Fruit fly (Drosophila melanogaster) ovary, adult (tissue): ENCODE data around the gene Exo84.

ENCODE experiments used
- CG17801 ChIP-seq: fragments of 200-800 bp; optimal IDR thresholded peaks from 2 replicates; lab custom pipeline; 2019; ENCODE audit warnings: missing biosample characterization, mild to moderate bottlenecking, missing genetic modification characterization, moderate library complexity; ENCODE audit not compliant: partially characterized antibody

Gene Exo84

DNA sequence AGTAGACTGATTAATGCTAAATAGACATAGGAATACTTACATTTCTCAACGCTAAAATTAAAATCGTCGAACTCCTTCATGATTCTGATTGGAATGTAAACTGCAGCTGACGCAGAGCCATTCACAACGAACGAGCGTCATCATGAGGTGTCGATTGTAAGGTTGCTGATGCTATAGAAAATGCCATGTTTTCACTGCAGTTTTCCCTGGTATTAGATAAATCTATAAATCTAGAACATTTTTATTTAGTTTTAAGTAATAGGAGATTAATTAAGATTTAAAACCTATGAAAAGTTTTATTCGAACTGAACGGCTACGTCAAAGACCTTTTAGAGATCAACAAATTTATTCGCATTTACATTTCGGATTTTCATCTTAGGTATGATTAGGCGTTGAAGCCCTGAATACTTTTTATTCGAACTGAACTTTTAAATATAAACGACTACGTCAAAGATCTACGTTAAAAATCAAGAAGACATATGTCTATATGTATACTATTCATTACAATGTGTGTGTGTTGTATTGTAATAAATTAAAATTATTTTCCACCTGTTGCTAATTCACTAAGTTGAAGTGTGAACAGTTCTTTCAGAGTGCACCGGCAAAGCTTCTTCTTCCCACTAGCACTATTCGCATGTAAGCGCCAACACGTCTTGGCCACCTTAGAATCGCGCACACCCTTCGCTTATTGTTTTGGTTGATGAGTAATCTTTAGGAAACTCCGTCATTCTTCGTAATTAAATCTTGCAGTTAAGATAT lies at the start of gene Exo84, which contains the start of gene Vps2:
Gene Exo84, minus strand, starts transcription at position 108 of the 759 bp plus-strand sequence.
Gene Vps2, plus strand, starts transcription at position 672 of the 759 bp plus-strand sequence.
- no peak for TF ChIP-seq CG17801 (GFP tag; lab: Kevin White, UChicago)

DNA sequence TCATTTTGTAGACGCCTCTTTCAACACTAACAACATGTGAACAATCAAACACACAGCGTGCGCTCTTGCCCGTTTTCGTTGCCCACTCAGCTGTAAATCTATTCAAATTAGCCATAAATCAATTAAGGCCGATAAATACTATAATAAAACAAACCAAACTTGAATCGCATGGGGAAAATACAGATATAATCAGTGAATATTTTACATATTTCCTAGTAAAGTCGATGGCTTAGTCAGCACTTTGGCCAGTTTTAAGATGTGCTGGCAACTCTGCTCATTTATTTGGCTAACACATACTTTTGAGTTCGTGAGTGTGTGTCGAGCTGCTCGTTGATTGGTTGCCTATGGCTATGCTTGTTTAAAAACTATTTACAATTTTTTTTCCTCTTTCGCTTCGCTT lies 47.2 kb upstream of the Exo84 start:
- no peak for TF ChIP-seq CG17801 (GFP tag; lab: Kevin White, UChicago)

DNA sequence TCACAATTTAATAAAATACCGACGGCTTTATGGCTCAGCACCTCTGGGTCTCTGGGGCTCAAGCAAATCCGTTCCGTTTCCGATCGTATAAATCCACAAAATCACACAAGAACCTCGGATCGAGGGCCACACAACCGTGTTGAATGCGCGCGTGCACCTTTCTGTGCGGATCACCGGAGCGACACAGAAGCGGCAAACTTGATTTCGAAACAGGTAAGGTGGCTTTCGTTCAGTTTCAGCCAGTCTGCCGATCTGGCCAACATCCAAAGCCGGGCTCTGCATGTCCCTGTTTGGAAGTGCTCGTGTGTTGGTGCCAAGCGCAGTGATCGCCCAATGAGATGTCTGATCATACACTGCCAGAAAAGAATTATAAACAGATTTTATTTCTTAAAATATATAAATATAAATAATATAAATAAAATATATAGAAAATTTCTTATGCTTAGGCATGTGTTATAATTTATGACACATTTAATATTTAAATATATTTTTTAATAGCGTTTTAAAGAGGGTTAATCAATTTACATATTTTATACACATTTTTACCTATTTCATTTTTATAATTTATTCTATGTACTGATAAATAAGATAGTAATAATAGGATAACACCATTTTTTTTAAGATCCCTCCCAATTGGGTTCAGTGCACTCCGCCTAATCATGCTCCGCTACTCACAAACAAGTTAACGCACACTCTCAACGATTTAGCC lies 46.6 kb upstream of the Exo84 start, which contains the start of gene dysf:
Gene dysf, minus strand, starts transcription at position 210 of the 709 bp plus-strand sequence.
- no peak for TF ChIP-seq CG17801 (GFP tag; lab: Kevin White, UChicago)

DNA sequence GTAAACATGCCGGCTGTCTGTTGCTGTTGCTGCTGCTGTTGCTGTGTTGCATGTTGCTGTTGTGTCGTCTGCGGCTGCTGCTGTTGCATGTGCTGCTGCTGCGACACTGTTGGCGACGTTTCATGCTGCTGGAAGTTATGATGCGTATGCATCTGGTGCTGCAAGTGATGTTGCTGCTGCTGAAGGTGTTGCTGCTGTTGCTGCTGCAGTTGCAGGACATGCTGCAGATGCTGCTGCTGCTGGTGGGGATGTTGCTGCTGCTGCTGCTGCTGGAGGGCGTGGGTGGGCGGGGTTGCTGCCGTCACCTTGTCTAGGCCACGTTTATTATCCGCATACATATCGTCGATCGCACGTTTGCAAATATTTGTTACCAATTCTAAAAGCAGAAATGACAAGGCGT lies 44.1 kb upstream of the Exo84 start:
- no peak for TF ChIP-seq CG17801 (GFP tag; lab: Kevin White, UChicago)

DNA sequence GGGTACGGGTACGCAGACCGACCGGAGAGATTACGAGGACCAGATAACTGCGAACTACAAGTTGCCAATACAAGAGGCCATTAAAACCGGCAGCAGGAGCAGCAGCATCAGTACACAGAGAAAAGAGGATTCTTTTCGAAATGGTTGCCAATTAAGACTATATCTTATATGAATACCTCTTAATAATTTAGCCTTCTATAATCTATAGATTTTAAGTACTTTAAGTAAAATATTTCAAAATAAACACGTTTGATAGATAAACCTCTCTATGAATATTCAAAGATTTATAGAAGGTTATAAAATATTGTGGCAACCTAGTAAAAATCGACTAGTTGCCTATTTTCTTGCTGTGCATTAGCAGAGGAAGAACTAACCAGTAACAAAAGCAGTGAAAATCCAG lies 43.5 kb upstream of the Exo84 start:
- TF ChIP-seq CG17801 (GFP tag; lab: Kevin White, UChicago) = no peak

DNA sequence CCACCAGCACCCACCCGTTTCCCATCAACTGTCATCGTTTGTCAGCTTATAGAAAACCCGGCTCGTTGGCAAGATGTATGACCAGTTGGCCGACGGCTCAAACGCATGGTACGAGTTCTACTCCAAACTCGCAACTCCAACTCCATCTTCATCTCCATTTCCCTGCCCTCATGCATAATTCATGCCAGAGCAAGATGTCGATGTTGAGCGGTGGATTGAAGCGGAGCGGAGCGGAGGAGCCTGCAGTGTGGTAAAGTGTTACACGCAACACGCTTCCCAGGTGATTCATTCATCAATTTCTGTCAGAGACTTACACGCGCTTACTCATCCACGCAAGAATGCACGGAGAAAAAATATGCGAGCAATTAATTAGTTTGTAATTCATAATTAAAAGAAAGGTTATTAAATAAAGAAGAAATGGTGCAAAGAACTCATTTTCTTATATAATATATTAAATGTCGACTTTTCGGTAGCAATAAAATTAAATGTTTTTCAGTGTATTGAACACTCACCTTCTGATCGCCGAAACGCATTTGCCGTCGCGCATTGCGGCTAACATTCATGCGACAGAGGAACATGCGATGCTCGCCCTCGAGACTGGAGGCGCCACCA lies 29.4 kb upstream of the Exo84 start:
- TF ChIP-seq CG17801 (GFP tag; lab: Kevin White, UChicago) = no peak

DNA sequence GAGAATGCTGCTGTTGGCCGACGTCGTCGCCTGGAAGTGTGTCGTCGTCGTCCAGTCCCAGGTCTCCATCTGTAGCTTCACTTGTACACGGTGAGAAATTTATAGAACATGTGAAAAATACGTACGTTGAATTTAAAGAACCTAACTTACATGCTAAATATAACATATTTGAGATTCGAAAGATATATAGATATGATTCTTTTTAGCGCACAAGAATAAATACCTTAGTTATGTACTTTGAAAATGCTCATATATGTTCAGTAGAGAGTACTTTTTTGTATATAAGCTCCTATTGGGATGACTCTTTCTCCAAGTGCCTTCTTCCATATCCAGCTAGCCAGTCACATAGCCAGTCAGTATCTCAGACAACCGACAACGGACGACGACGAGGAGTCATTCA lies 23.2 kb upstream of the Exo84 start:
- TF ChIP-seq CG17801 (GFP tag; lab: Kevin White, UChicago) = no peak

DNA sequence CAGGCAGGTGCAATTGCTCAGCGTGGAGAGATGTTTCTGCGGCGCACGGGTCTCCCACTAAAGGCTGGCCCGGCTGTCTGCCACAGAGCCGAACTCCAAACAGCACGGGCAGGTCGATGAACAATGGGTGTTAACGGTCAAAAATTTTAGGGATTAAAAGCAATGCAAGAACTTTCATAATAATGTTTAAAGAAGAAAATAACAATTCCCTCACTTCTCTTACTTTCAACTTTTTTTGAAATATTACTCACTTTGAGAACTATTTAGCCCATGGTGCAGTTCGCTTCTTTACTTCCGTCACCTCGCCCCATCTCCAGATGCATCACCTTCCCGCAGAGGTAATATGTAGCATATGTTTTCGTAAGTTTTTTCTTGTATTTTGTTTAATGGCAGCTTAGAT lies 20.4 kb upstream of the Exo84 start:
- TF ChIP-seq CG17801 (GFP tag; lab: Kevin White, UChicago) = no peak

DNA sequence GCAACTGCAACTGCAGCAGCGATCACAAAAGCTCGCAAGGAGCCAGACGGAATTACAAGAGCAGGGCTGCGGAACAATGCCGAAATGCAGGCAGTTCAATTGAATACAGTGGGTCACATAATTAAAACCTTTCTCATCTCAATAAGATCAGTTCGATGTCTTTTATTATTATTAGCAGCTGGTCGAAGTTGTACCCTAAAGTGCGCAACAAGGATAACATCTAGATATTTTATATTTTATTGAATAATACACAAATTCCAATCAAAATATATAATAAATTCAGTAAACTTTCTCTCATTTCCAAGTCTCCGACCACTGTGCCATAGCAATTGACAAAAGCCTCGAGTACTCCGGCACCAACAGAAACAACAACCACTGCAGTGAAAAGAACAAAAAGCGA lies 16.1 kb upstream of the Exo84 start:
- TF ChIP-seq CG17801 (GFP tag; lab: Kevin White, UChicago) = no peak

DNA sequence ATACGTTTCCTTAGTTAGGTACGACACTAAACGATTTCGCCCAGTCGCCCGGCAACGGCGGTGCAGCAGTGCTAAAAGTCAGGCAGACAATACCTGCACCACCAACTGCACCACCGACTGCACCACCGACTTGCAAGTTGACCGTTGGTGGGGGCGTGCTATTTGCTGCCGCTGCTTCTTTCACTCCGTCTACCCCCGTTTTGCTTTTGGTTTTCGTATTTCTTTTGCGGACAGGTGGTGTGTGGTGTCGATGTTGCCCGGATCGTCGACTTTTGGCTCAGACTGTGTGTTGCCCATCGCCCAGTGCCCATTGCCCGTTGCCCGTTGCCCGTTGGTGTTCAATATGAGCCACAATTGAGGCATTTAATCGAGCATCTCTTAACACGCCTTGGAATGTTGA lies 12.7 kb upstream of the Exo84 start:
- no peak for TF ChIP-seq CG17801 (GFP tag; lab: Kevin White, UChicago)

DNA sequence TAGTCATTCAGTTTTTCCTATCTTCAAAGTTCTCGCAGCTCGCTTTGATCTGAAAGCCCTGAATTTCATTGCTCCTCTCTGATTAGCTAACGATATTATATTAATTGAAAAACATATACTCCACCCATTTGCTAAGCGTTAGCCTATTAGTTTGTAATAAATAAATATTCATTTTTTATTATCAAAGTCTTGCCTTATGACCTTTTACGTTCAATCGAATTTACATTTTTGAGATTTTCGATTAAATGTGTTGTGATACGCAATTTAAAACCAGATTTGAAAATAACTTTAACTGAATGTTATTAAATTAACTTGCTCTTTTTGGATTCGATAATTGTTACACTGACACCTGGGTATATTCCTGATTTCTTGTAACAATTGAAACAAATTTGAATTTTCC lies 10.9 kb upstream of the Exo84 start, which contains the start of gene CG14551:
Gene CG14551, minus strand, starts transcription at position 101 of the 400 bp plus-strand sequence.
- no peak for TF ChIP-seq CG17801 (GFP tag; lab: Kevin White, UChicago)

DNA sequence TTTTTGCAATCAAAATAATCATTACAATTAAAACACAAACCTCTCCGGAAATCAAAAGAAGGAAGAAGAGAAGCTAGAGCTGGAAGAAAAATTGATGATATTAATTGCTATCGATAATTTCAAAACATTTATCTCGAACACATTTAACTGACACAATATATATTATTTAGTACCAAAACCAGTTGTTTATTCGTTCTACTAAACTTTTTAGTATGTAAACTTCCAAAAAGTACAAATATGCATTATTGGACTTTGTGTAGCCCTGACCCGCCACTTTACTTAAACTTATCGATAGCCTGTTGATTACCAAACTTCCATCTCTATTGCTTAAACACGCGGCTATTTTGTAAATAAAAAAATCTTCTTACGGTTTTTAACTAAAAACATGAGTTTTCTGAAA lies 7.1 kb upstream of the Exo84 start, which contains the start of the genes RpL34a and Trmt61:
Gene RpL34a, minus strand, starts transcription at position 73 of the 400 bp plus-strand sequence.
Gene Trmt61, plus strand, starts transcription at position 302 of the 400 bp plus-strand sequence.
- peak; percentile 93 for TF ChIP-seq CG17801 (GFP tag; lab: Kevin White, UChicago)

DNA sequence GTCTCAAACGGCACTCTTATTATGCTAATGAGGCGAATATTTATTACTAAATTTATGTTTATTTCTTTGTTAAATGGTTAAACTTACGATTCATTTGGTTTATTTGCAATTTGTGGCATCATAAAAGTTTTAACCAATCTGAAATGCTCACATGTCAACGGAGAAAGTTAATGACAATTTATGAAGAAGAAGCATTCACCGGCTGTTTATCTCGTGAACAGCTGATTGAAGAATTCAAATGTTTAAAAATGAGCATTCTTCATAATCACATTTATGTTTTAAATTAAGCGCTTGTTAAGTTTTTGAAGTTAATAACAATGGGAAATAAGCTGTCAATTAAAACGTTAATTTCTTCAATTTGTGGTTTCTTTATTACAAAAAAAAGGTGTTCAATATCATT lies 6.0 kb upstream of the Exo84 start, which contains the start of the genes PIG-P and Tcs6:
Gene PIG-P, minus strand, starts transcription at position 158 of the 400 bp plus-strand sequence.
Gene Tcs6, minus strand, starts transcription at position 158 of the 400 bp plus-strand sequence.
- TF ChIP-seq CG17801 (GFP tag; lab: Kevin White, UChicago) = no peak

DNA sequence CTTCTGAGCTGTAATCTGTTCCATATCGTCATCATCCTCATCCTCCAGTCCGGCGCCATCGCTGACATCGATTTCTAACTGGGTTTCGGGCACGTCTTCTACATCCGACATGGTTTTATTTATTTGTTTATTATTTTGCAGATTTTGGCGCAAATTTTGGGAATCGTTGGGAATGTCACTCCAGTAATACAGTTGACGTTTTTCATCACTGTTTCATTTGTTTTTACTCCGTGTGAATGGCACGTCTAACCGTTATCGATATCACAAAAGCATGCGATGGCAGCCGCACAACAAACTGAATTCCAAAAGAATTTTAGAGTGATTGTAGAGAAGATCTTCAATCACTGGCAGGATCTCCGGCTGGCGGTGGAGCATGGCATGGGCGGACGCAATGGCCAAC lies 4.3 kb upstream of the Exo84 start, which contains the start of the genes Sld5 and CG14543:
Gene Sld5, minus strand, starts transcription at position 167 of the 400 bp plus-strand sequence.
Gene CG14543, plus strand, starts transcription at position 250 of the 400 bp plus-strand sequence.
- peak; percentile 8 for TF ChIP-seq CG17801 (GFP tag; lab: Kevin White, UChicago)

DNA sequence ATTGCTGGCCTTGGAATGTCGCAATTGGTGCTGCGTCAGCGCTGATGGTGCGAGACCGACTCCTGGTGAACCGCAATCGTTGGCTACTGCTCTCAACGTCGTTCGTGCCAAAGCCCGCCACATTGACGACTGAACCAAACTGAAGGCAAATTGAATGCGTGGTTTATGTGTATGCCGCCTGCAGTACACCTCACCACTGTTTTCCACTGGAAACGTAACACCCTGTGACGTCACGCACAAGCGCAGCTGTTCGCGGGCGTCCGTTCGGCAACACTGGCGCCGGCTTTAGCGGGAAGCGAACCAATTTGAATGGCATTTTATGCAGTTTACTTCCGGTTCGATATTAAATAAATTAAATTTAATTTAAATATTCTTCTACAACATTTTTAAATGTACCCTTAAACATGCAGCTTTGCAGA lies 3.2 kb upstream of the Exo84 start, which contains the start of gene Cmpk:
Gene Cmpk, minus strand, starts transcription at position 225 of the 419 bp plus-strand sequence.
- peak; percentile 85 for TF ChIP-seq CG17801 (GFP tag; lab: Kevin White, UChicago)
